Worm (Caenorhabditis elegans): ENCODE data around the gene kin-33.

The kin-33 gene

DNA sequence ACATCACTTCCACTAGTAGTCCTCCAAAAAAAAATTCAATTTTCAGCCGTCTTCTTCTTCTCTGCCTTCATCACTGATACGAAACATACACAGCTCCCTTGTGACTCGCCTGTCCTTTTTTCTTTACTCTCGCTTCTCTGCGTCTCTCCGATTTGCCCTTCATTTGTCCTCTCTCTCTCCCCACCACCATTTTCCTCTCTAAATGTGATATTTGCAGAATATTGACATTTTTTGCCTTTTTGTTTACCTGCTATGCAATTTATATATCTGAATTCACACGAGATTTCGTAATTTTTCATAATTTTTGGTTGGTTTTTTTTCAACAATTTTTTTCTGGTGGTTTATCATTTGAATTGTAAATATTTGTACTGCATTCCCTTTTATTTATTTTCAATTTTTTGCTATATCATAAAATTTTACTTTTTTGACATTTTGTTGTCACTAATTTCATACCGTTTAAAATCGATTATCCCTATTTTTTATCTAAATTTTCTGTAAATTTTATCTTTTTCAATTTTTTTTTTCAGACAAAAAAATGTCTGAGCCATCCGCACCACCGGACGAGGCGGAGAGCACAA lies 30.5 kb downstream of the kin-33 start, which contains the start of gene lec-12:
Gene lec-12 (plus strand): TSS at position 528 of the 578 bp plus-strand sequence.
- no peak for TF ChIP-seq efl-1 (GFP tag; optimal IDR thresholded peaks at IDR 0.05)
- TF ChIP-seq bed-2 (GFP tag; IDR thresholded peaks at IDR 0.05) = no peak
- no peak for TF ChIP-seq lin-54 (GFP tag; optimal IDR thresholded peaks at IDR 0.05)
- TF ChIP-seq unc-130 (GFP tag; optimal IDR thresholded peaks at IDR 0.05) = no peak
- no peak for TF ChIP-seq sea-2 (GFP tag; IDR thresholded peaks at IDR 0.05)
- TF ChIP-seq cebp-1 (GFP tag; IDR thresholded peaks at IDR 0.05) = peak; percentile 12; the same call in 1 of the 2 replicates
- TF ChIP-seq cebp-1 (tag; optimal IDR thresholded peaks at IDR 0.05) = peak; percentile 82
- no peak for TF ChIP-seq ccch-3 (GFP tag; optimal IDR thresholded peaks at IDR 0.05)
- TF ChIP-seq mel-28 (tag; optimal IDR thresholded peaks at IDR 0.05; ENCODE audit: borderline replicate concordance) = no peak
- TF ChIP-seq zim-3 (tag; optimal IDR thresholded peaks at IDR 0.05) = no peak
- peak; percentile 56 for TF ChIP-seq nhr-80 (tag; optimal IDR thresholded peaks at IDR 0.05)
- TF ChIP-seq snpc-1.1 (tag; optimal IDR thresholded peaks at IDR 0.05; ENCODE audit: insufficient read depth) = no peak
- TF ChIP-seq ZK185.1 (tag; optimal IDR thresholded peaks at IDR 0.05; ENCODE audit: poor library complexity, severe bottlenecking) = no peak
- peak; percentile 21 for TF ChIP-seq attf-5 (GFP tag; optimal IDR thresholded peaks at IDR 0.05)
- TF ChIP-seq ztf-26 (tag; optimal IDR thresholded peaks at IDR 0.05) = no peak
- no peak for TF ChIP-seq repo-1 (tag; optimal IDR thresholded peaks at IDR 0.05)
- TF ChIP-seq pha-4 (tag; optimal IDR thresholded peaks at IDR 0.05) = peak; percentile 32
- no peak for TF ChIP-seq ceh-91 (GFP tag; IDR thresholded peaks at IDR 0.05)
- TF ChIP-seq lin-40 (tag; optimal IDR thresholded peaks at IDR 0.05) = peak; percentile 28
- TF ChIP-seq C06A6.2 (GFP tag; conservative IDR thresholded peaks at IDR 0.05) = no peak
- peak; percentile 79; the same call in 1 of the 2 replicates for TF ChIP-seq hmg-1.2 (GFP tag; IDR thresholded peaks at IDR 0.05)
- TF ChIP-seq mes-4 (tag; optimal IDR thresholded peaks at IDR 0.05) = no peak
- no peak for TF ChIP-seq cebp-2 (GFP tag; IDR thresholded peaks at IDR 0.05)
- 0 out of 2 replicates have a peak, but pooled peaks have one; percentile 16 for TF ChIP-seq zfh-2 (GFP tag; conservative IDR thresholded peaks at IDR 0.05)
- TF ChIP-seq akir-1 (GFP tag; optimal IDR thresholded peaks at IDR 0.05) = no peak
- TF ChIP-seq B0336.3 (GFP tag; IDR thresholded peaks at IDR 0.05) = 0 out of 2 replicates have a peak, but pooled peaks have one; percentile 38
- no peak for TF ChIP-seq ztf-22 (GFP tag; optimal IDR thresholded peaks at IDR 0.05)
- TF ChIP-seq hlh-26 (GFP tag; conservative IDR thresholded peaks at IDR 0.05) = no peak
- TF ChIP-seq sdz-38 (tag; optimal IDR thresholded peaks at IDR 0.05) = no peak
- no peak for TF ChIP-seq ztf-28 (GFP tag; IDR thresholded peaks at IDR 0.05)
- no peak for TF ChIP-seq nhr-27 (tag; optimal IDR thresholded peaks at IDR 0.05)
- no peak for TF ChIP-seq gei-17 (GFP tag; optimal IDR thresholded peaks at IDR 0.05)
- no peak for TF ChIP-seq nfya-1 (tag; optimal IDR thresholded peaks at IDR 0.05; ENCODE audit: borderline replicate concordance, insufficient read depth)
- no peak for TF ChIP-seq egrh-3 (GFP tag; IDR thresholded peaks at IDR 0.05)
- TF ChIP-seq hrde-1 (tag; optimal IDR thresholded peaks at IDR 0.05; ENCODE audit: borderline replicate concordance) = no peak
- TF ChIP-seq rec-8 (tag; optimal IDR thresholded peaks at IDR 0.05) = no peak

DNA sequence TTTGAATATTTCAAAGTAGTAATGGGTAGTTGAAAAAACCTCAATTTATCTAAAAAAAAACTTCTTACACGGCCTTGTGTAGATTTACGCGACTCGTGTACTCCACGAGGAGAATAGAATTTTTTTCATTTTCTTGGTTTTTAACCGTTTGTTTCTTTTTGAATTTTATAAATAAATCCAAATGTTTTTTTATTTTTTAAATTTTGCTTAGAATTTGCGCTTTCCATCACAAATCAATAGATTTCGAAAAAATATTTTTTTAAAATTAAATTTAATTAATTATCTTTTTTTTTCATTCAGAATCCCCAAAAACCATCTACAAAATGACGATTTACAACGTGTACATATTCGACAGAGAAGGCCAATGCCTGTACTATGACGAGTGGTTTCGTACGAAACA lies 33.2 kb downstream of the kin-33 start, which contains the start of gene trpp-1:
Gene trpp-1 (plus strand): TSS at position 301 of the 400 bp plus-strand sequence.
- TF ChIP-seq nfya-2 (GFP tag; IDR thresholded peaks at IDR 0.05) (no peak), ekl-4 (GFP tag; IDR thresholded peaks at IDR 0.05) (no peak), ceh-79 (tag; optimal IDR thresholded peaks at IDR 0.05) (no peak), D2030.7 (GFP tag; IDR thresholded peaks at IDR 0.05) (no peak), zfh-2 (GFP tag; conservative IDR thresholded peaks at IDR 0.05) (no peak), sptf-2 (GFP tag; optimal IDR thresholded peaks at IDR 0.05) (no peak), ccch-3 (GFP tag; optimal IDR thresholded peaks at IDR 0.05) (no peak), snpc-1.3 (tag; optimal IDR thresholded peaks at IDR 0.05; ENCODE audit: insufficient read depth) (no peak), lsy-27 (tag; optimal IDR thresholded peaks at IDR 0.05; ENCODE audit: borderline replicate concordance, insufficient read depth) (no peak), efl-1 (GFP tag; optimal IDR thresholded peaks at IDR 0.05) (no peak), sdz-38 (tag; optimal IDR thresholded peaks at IDR 0.05) (no peak), lsl-1 (GFP tag; optimal IDR thresholded peaks at IDR 0.05) (no peak), B0019.2 (GFP tag; conservative IDR thresholded peaks at IDR 0.05) (no peak)

Measured in whole organism, young adult.